Worm (Caenorhabditis elegans) whole organism, L4 larva: ENCODE data around the gene M02D8.5.

Experiments used
- nhr-11 ChIP-seq: fragments of 150-350 bp; optimal IDR thresholded peaks from 2 replicates; lab custom pipeline; 2014; ENCODE audit warnings: missing biosample characterization, missing genetic modification characterization
- pqm-1 ChIP-seq: sonication (generic microtip); optimal IDR thresholded peaks from 2 replicates; lab custom pipeline; 2017; ENCODE audit warnings: missing biosample characterization, missing genetic modification characterization
- unc-39 ChIP-seq: sonication (generic microtip); optimal IDR thresholded peaks from 2 replicates; lab custom pipeline; 2017; ENCODE audit warnings: missing biosample characterization, missing genetic modification characterization

DNA sequence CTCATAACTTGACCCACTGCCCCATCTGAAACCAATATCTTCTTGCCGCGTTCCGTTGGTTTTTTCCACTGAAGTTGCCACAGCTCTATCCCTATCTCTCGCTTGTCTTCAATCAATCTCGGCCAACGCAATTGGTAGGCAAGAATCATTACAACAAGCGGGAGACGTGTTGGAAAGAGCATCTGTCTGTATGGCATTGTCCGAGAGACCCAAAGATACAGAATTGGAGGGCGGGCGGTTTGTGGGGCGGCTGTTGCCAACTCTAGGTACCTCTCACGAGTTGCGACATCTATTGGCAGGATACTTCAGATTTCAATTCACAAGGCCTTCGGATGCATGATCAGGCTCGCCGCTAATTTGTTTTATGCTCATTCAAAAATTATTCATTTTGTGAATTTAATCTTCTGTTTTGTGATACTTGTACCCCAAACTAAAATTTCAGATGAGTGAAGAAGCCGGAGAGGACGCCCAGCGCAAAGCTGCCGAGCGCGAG, 27.7 kb upstream of the M02D8.5 start, which contains the start of gene unc-27:
- no peak for TF ChIP-seq unc-39 (tag; lab: Kevin White, UChicago)
- no peak for TF ChIP-seq nhr-11 (tag; lab: Kevin White, UChicago)
- no peak for TF ChIP-seq pqm-1 (tag; lab: Kevin White, UChicago)
